Fruit fly (Drosophila melanogaster): ENCODE measurements around the gene Ssl2.
A peak's percentile ranks its signal among the peaks of the same experiment; 100 is the strongest.

The Ssl2 gene

DNA sequence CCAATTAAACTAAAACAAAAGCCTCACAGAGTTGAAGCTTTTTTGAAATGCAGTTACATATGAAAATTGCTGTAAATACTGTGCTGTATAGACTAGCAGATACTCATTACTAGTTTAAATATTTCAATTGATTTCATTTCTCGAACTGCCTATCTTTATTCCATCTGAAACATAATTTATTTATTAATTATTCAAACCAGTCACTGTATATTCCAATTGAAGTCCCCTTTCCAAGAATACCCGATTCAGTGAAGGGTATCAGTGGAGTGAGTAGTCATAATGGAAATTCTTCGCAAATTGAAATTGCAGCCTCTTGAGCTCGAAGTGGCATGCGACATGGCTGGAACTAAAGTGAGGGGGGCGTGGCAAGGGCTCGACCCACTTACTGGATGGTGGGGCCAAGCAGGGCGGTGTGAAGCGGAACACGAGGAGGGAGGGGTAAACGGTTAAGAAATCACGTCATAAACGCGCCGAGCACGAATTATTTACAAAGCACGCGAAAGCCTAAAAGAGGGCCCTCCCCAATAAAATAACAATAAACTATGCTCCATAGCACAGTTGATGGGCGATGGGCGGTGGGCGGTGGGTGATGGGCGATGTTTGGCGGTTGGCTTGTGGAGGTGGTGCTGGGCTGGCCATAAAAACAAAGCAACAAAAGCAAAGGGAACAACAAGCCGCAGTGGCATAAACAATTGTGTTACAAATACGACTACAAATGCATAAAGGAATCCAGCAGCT lies 27.4 kb downstream of the Ssl2 start:
- peak; percentile 7 for TF ChIP-seq HLH106 (tag; optimal IDR thresholded peaks at IDR 0.05)
- TF ChIP-seq brk (GFP tag; optimal IDR thresholded peaks at IDR 0.05) = no peak
- no peak for TF ChIP-seq Hr78 (GFP tag; optimal IDR thresholded peaks at IDR 0.05)
- TF ChIP-seq foxo (GFP tag; optimal IDR thresholded peaks at IDR 0.05) = peak in 1 of 2 experiments; percentile 5
- no peak for TF ChIP-seq Dfd (GFP tag; optimal IDR thresholded peaks at IDR 0.05)
- TF ChIP-seq sage (GFP tag; optimal IDR thresholded peaks at IDR 0.05) = no peak
- no peak for TF ChIP-seq Myc (optimal IDR thresholded peaks at IDR 0.05)
- TF ChIP-seq Jra (GFP tag; optimal IDR thresholded peaks at IDR 0.05) = no peak
- no peak for TF ChIP-seq dl (GFP tag; optimal IDR thresholded peaks at IDR 0.05; ENCODE audit: insufficient read depth in 1 of 2, partially characterized antibody in 2 of 2)
- TF ChIP-seq ey (GFP tag; optimal IDR thresholded peaks at IDR 0.05) = no peak
- no peak for TF ChIP-seq Mio (GFP tag; optimal IDR thresholded peaks at IDR 0.05)
- peak; percentile 24 for TF ChIP-seq fru (GFP tag; optimal IDR thresholded peaks at IDR 0.05)
- TF ChIP-seq Hnf4 (GFP tag; optimal IDR thresholded peaks at IDR 0.05) = no peak
- TF ChIP-seq Dif (GFP tag; optimal IDR thresholded peaks at IDR 0.05; ENCODE audit: partially characterized antibody) = no peak
- peak; percentile 1 for TF ChIP-seq rgr (GFP tag; optimal IDR thresholded peaks at IDR 0.05)
- no peak for TF ChIP-seq woc (GFP tag; optimal IDR thresholded peaks at IDR 0.05)
- peak; percentile 35 for TF ChIP-seq h (GFP tag; optimal IDR thresholded peaks at IDR 0.05)

DNA sequence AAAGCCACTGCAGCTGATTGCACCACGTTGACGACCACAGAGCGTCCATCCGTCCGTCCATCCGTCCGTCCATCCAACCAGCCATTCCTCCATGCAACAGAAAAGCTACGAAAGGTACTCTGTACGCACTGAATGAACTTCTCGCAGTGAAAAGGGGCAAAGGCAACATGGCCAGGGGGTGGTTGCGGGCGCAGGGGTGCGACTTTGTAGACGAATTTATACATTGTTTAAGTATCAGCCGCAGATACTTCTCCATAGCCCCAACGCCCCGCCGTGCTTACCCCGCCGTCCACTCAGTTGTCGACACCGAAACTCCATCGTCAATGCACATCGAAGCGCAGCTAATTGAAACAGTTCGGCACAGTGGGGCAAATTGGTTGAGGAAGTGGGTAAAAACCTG lies 32.4 kb downstream of the Ssl2 start:
- TF ChIP-seq brk (GFP tag; optimal IDR thresholded peaks at IDR 0.05) (no peak), pan (optimal IDR thresholded peaks at IDR 0.05) (no peak), Dfd (GFP tag; optimal IDR thresholded peaks at IDR 0.05) (no peak), ey (GFP tag; optimal IDR thresholded peaks at IDR 0.05) (no peak), usp (GFP tag; optimal IDR thresholded peaks at IDR 0.05) (no peak), Myc (optimal IDR thresholded peaks at IDR 0.05) (no peak), Dif (GFP tag; optimal IDR thresholded peaks at IDR 0.05; ENCODE audit: partially characterized antibody) (no peak), N (GFP tag; optimal IDR thresholded peaks at IDR 0.05) (no peak), Rel (GFP tag; optimal IDR thresholded peaks at IDR 0.05) (no peak), Rel (tag; optimal IDR thresholded peaks at IDR 0.05) (no peak), dl (GFP tag; optimal IDR thresholded peaks at IDR 0.05; ENCODE audit: insufficient read depth in 1 of 2, partially characterized antibody in 2 of 2) (no peak), lola (GFP tag; optimal IDR thresholded peaks at IDR 0.05) (no peak), Hr78 (GFP tag; optimal IDR thresholded peaks at IDR 0.05) (no peak), CrebA (GFP tag; optimal IDR thresholded peaks at IDR 0.05; ENCODE audit: borderline replicate concordance) (no peak), fru (GFP tag; optimal IDR thresholded peaks at IDR 0.05) (no peak)

DNA sequence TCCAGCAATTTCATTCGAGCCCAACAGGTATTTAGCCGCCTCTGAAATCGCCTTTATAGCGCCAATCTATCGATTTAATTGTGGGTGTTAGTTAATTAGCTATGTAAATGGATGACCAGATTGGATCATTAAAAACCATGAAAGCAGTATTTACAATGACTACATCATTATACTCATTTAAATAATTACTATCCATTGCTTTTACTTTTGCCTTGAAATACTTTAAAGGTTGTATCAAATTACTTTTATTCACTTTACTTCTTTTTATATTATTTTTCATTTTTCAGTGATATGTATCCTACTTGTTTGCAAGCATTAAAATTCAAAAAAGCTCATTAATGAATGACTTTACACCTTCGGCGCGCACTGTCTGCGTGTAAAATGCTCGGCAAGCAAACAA lies 33.4 kb downstream of the Ssl2 start:
- TF ChIP-seq sv (GFP tag; optimal IDR thresholded peaks at IDR 0.05) (no peak), HLH106 (tag; optimal IDR thresholded peaks at IDR 0.05) (peak; percentile 29), foxo (GFP tag; optimal IDR thresholded peaks at IDR 0.05) (peak in 1 of 2 experiments; percentile 11), fru (GFP tag; optimal IDR thresholded peaks at IDR 0.05) (peak; percentile 9), CrebA (GFP tag; optimal IDR thresholded peaks at IDR 0.05; ENCODE audit: borderline replicate concordance) (no peak)

DNA sequence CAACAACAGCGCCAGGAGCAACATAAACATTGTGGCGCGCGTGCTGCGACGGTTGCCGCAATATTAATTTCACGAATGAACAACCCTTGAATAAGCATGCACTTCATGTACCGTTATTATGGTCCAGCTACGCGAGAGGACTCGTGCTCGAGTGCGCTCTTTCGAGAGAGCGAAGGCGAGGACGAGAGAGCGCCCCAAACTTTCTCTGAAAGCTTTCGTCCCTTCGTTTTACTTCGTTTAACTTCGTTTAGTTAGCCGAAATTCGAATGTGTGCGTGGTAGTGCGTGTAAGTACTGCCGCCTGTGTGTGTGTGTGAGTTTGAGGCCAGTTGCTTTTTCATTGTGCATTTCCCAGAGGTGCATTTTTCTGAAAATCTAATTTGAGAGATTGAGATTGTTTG lies 41.7 kb downstream of the Ssl2 start:
- TF ChIP-seq OdsH (GFP tag; optimal IDR thresholded peaks at IDR 0.05) (no peak), Vsx2 (GFP tag; optimal IDR thresholded peaks at IDR 0.05; ENCODE audit: partially characterized antibody) (peak; percentile 20)

DNA sequence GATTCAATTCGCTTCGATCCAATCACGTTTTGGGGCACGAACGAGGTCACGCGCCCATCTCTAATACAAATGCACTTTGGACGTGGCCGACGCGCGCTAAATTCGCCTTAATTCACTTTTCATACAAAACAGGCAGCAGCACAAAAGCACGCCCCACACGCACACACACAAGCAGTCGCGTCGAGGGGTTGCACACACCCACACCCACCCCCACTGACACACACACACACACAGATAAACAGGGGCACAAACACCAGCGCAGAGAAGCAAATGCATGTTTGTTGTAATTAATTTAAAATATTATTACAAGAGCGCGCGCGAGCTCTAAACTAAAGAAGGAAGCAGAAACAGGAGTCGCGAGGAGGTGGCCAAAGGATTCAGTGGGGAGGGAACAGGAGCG lies 43.1 kb downstream of the Ssl2 start:
- TF ChIP-seq Dfd (GFP tag; optimal IDR thresholded peaks at IDR 0.05) = peak; percentile 60
- no peak for TF ChIP-seq CG32264 (GFP tag; optimal IDR thresholded peaks at IDR 0.05)

DNA sequence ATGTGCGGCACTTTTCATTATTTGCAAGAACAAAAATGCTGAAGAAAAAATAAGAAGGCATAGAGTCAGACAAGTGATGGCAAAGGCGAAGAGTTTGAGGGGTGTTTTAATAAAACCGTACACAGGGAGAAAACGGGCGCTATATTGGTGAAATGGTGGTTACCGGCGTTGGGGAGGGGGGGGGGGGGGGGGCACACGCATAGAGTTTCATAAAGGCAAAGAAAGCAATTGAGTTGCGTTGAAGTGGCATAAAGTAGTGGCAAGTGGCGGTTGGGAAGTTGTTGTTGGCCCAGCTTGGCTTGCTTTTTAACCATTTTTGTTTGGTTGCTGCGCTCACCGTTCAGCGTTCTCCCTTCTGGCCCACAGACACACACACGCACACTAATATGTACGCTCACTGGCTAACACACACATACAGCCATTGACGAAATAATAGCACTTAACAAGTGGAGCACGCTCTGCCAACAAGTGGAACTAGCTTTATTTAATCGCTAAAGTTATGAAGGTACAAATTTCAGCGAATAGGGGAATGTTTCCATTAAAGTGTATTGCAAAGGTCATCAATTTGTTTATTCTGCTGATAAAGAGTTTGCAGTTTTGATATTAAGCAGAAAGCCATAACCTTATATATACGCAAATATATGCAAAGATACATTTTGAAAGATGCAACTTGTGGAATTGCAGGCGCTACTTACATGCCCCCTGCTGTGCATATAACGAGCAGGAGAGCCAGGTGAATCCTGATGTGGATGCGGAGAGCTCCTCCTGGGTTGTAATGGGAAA lies 44.7 kb downstream of the Ssl2 start:
- peak; percentile 65 for TF ChIP-seq Dfd (GFP tag; optimal IDR thresholded peaks at IDR 0.05)
- TF ChIP-seq CrebA (GFP tag; optimal IDR thresholded peaks at IDR 0.05; ENCODE audit: borderline replicate concordance) = no peak
- no peak for TF ChIP-seq dl (GFP tag; optimal IDR thresholded peaks at IDR 0.05; ENCODE audit: insufficient read depth in 1 of 2, partially characterized antibody in 2 of 2)
- peak; percentile 5 for TF ChIP-seq HLH106 (tag; optimal IDR thresholded peaks at IDR 0.05)
- TF ChIP-seq dsf (GFP tag; optimal IDR thresholded peaks at IDR 0.05; ENCODE audit: borderline replicate concordance) = no peak
- TF ChIP-seq Sp1 (GFP tag; optimal IDR thresholded peaks at IDR 0.05) = peak; percentile 2
- no peak for TF ChIP-seq Dif (GFP tag; optimal IDR thresholded peaks at IDR 0.05; ENCODE audit: partially characterized antibody)
